Worm (Caenorhabditis elegans) whole organism, early embryonic: ENCODE results near the gene fbxa-64.

Source experiments
- ama-1 ChIP-seq: fragments of 150-350 bp; optimal IDR thresholded peaks from 2 replicates; lab custom pipeline; 2014
- ceh-13 ChIP-seq: fragments of 200-800 bp; sonication (Bioruptor generic); optimal IDR thresholded peaks from 2 replicates; lab custom pipeline; 2018; ENCODE audit warnings: mild to moderate bottlenecking, missing genetic modification characterization, missing compliant biosample characterization
- ets-7 ChIP-seq: sonication (generic microtip); optimal IDR thresholded peaks from 2 replicates; lab custom pipeline; 2016; ENCODE audit warnings: missing genotype, missing genetic modification characterization, missing compliant biosample characterization
- scrt-1 ChIP-seq: fragments of 200-800 bp; sonication (Bioruptor generic); IDR thresholded peaks from 2 replicates; pipeline ENCODE4 v1.3.6; 2022; ENCODE audit warnings: missing genetic modification characterization, missing compliant biosample characterization
- sea-1 ChIP-seq: fragments of 200-800 bp; sonication (Bioruptor generic); conservative IDR thresholded peaks from 2 replicates; pipeline ENCODE4 v1.3.6; 2022; ENCODE audit warnings: missing genetic modification characterization, missing compliant biosample characterization
- tbx-37 ChIP-seq: fragments of 200-800 bp; sonication (Bioruptor generic); conservative IDR thresholded peaks from 2 replicates; pipeline ENCODE4 v1.3.6; 2022; ENCODE audit warnings: missing genetic modification reagents, missing genetic modification characterization, missing compliant biosample characterization

ce11 chrV:3279138-3279537 lies 1.2 kb upstream of the fbxa-64 start:
- TF ChIP-seq ceh-13 (GFP tag; lab: Kevin White, UChicago) (no peak), sea-1 (GFP tag; lab: Robert Waterston, UW) (no peak), ama-1 (no peak), tbx-37 (GFP tag; lab: Robert Waterston, UW) (no peak), scrt-1 (no peak), ets-7 (tag; lab: Kevin White, UChicago) (no peak)
